Worm (Caenorhabditis elegans) whole organism, mixed stage, embryonic: Measurements from ENCODE around the gene fbxa-62.

Experiments used
- blmp-1 ChIP-seq: fragments of 150-350 bp; optimal IDR thresholded peaks from 2 replicates; lab custom pipeline; 2014; ENCODE audit warnings: missing biosample characterization, missing genetic modification characterization
- ces-1 ChIP-seq: fragments of 150-350 bp; optimal IDR thresholded peaks from 2 replicates; lab custom pipeline; 2014; ENCODE audit warnings: missing biosample characterization, missing genetic modification reagents, missing genetic modification characterization
- elt-3 ChIP-seq: fragments of 150-350 bp; optimal IDR thresholded peaks from 2 replicates; lab custom pipeline; 2014; ENCODE audit warnings: missing biosample characterization, missing genetic modification characterization
- ham-2 ChIP-seq: fragments of 200-800 bp; sonication (Bioruptor generic); optimal IDR thresholded peaks from 2 replicates; lab custom pipeline; 2018; ENCODE audit warnings: mild to moderate bottlenecking, missing genetic modification characterization, missing compliant biosample characterization
- lin-32 ChIP-seq: fragments of 200-800 bp; sonication (Bioruptor generic); optimal IDR thresholded peaks from 2 replicates; lab custom pipeline; 2018; ENCODE audit warnings: mild to moderate bottlenecking, missing genetic modification characterization, missing compliant biosample characterization
- lsy-2 ChIP-seq: fragments of 150-350 bp; optimal IDR thresholded peaks from 2 replicates; lab custom pipeline; 2014; ENCODE audit warnings: missing biosample characterization, missing genetic modification characterization
- mab-5 ChIP-seq: fragments of 150-350 bp; optimal IDR thresholded peaks from 2 replicates; lab custom pipeline; 2014; ENCODE audit warnings: missing biosample characterization, missing genetic modification characterization
- nhr-12 ChIP-seq: fragments of 150-350 bp; optimal IDR thresholded peaks from 2 replicates; lab custom pipeline; 2014; ENCODE audit warnings: missing biosample characterization, missing genetic modification characterization
- pha-4 ChIP-seq: fragments of 150-350 bp; optimal IDR thresholded peaks from 2 replicates; lab custom pipeline; 2018; ENCODE audit warnings: missing biosample characterization, missing genetic modification reagents, missing genetic modification characterization
- snpc-4 ChIP-seq: fragments of 150-350 bp; optimal IDR thresholded peaks from 2 replicates; lab custom pipeline; 2014; ENCODE audit warnings: missing biosample characterization, missing genetic modification characterization
- unc-120 ChIP-seq: sonication (generic microtip); optimal IDR thresholded peaks from 2 replicates; lab custom pipeline; 2017; ENCODE audit warnings: missing genetic modification characterization, missing compliant biosample characterization; ENCODE audit not compliant: poor library complexity, severe bottlenecking
- unc-39 ChIP-seq: fragments of 150-350 bp; optimal IDR thresholded peaks from 2 replicates; lab custom pipeline; 2014; ENCODE audit warnings: missing biosample characterization, missing genetic modification characterization
- unc-62 ChIP-seq: fragments of 150-350 bp; optimal IDR thresholded peaks from 2 replicates; lab custom pipeline; 2014; ENCODE audit warnings: missing biosample characterization, missing genetic modification reagents, missing genetic modification characterization
- ztf-11 ChIP-seq: fragments of 150-350 bp; optimal IDR thresholded peaks from 2 replicates; lab custom pipeline; 2014; ENCODE audit warnings: missing biosample characterization, missing genetic modification characterization

- TF ChIP-seq ham-2, result no peak
- TF ChIP-seq ces-1 (GFP tag; lab: Kevin White, UChicago), result no peak
- no peak for TF ChIP-seq lin-32
- TF ChIP-seq elt-3 (tag; lab: Kevin White, UChicago), result no peak
- no peak for TF ChIP-seq unc-62
- no peak for TF ChIP-seq snpc-4 (tag; lab: Kevin White, UChicago)
- no peak for TF ChIP-seq blmp-1 (tag; lab: Kevin White, UChicago)
- no peak for TF ChIP-seq pha-4 (tag; lab: Kevin White, UChicago)
- no peak for TF ChIP-seq mab-5 (tag; lab: Kevin White, UChicago)
- TF ChIP-seq lsy-2 (tag; lab: Kevin White, UChicago), result no peak
- no peak for TF ChIP-seq ztf-11
- no peak for TF ChIP-seq unc-39
- TF ChIP-seq nhr-12 (tag; lab: Kevin White, UChicago), result no peak
- TF ChIP-seq unc-120, result no peak
Observed at ce11 chrIII:2272732-2273131, 45.2 kb downstream of the fbxa-62 start, which contains the start of gene fbxa-39.
